Worm (Caenorhabditis elegans): ENCODE measurements around the gene rbm-25.

- TF ChIP-seq fkh-10 (GFP tag; optimal IDR thresholded peaks at IDR 0.05) (no peak), sox-4 (tag; optimal IDR thresholded peaks at IDR 0.05) (no peak), F13H6.1 (tag; optimal IDR thresholded peaks at IDR 0.05) (no peak), rnt-1 (tag; optimal IDR thresholded peaks at IDR 0.05) (no peak), hlh-13 (GFP tag; optimal IDR thresholded peaks at IDR 0.05) (no peak), ceh-45 (GFP tag; IDR thresholded peaks at IDR 0.05) (no peak), dmd-4 (tag; optimal IDR thresholded peaks at IDR 0.05; ENCODE audit: borderline replicate concordance) (no peak), pag-3 (tag; optimal IDR thresholded peaks at IDR 0.05; ENCODE audit: borderline replicate concordance) (no peak), nhr-11 (tag; optimal IDR thresholded peaks at IDR 0.05) (no peak), ceh-9 (tag; optimal IDR thresholded peaks at IDR 0.05) (no peak), ceh-18 (tag; optimal IDR thresholded peaks at IDR 0.05) (no peak), K09A11.1 (tag; optimal IDR thresholded peaks at IDR 0.05; ENCODE audit: insufficient read depth) (no peak), lin-11 (tag; optimal IDR thresholded peaks at IDR 0.05) (no peak)
These were observed 28.1 kb downstream of the rbm-25 start for ce11 chrV:12526124-12526523.

All from whole organism, late embryonic.